Worm (Caenorhabditis elegans): ENCODE measurements around the gene let-23.
A peak's percentile ranks its signal among the peaks of the same experiment; 100 is the strongest.

let-23 gene

ce11 chrII:9211684-9212083 lies 14.4 kb downstream of the let-23 start (continued):
- TF ChIP-seq ceh-100 (GFP tag; IDR thresholded peaks at IDR 0.05): peak; percentile 40; the same call in 1 of the 2 replicates
- no peak for TF ChIP-seq F39B2.1 (GFP tag; IDR thresholded peaks at IDR 0.05)
- TF ChIP-seq F57A8.1 (GFP tag; optimal IDR thresholded peaks at IDR 0.05): no peak

- peak; percentile 79 for TF ChIP-seq snpc-1.1 (tag; optimal IDR thresholded peaks at IDR 0.05; ENCODE audit: insufficient read depth)
- TF ChIP-seq efl-1 (GFP tag; optimal IDR thresholded peaks at IDR 0.05): peak; percentile 93
- TF ChIP-seq snpc-3.4 (tag; optimal IDR thresholded peaks at IDR 0.05): peak; percentile 84
- TF ChIP-seq madf-6 (GFP tag; IDR thresholded peaks at IDR 0.05): peak; percentile 96
- TF ChIP-seq F57A8.1 (GFP tag; optimal IDR thresholded peaks at IDR 0.05): no peak
- TF ChIP-seq dpl-1 (GFP tag; optimal IDR thresholded peaks at IDR 0.05): peak; percentile 83
- no peak for TF ChIP-seq egrh-3 (GFP tag; IDR thresholded peaks at IDR 0.05)
- no peak for TF ChIP-seq rpc-1 (optimal IDR thresholded peaks at IDR 0.05)
- peak; percentile 0 for TF ChIP-seq rpc-1 (tag; optimal IDR thresholded peaks at IDR 0.05)
- peak; percentile 60; the same call in 1 of the 2 replicates for TF ChIP-seq B0019.2 (GFP tag; conservative IDR thresholded peaks at IDR 0.05)
- no peak for TF ChIP-seq lin-35 (GFP tag; optimal IDR thresholded peaks at IDR 0.05)
- TF ChIP-seq madf-8 (GFP tag; conservative IDR thresholded peaks at IDR 0.05): peak; percentile 86
- TF ChIP-seq lin-54 (GFP tag; optimal IDR thresholded peaks at IDR 0.05): peak; percentile 44
- TF ChIP-seq K12H6.12 (tag; optimal IDR thresholded peaks at IDR 0.05): no peak
- peak; percentile 51; the same call in 1 of the 2 replicates for TF ChIP-seq rcor-1 (GFP tag; IDR thresholded peaks at IDR 0.05)
- TF ChIP-seq D2030.7 (GFP tag; IDR thresholded peaks at IDR 0.05): peak; percentile 85
- peak; percentile 50 for TF ChIP-seq tbp1 (GFP tag; optimal IDR thresholded peaks at IDR 0.05)
- TF ChIP-seq xnd-1 (tag; optimal IDR thresholded peaks at IDR 0.05): peak; percentile 90
- TF ChIP-seq dox-1 (GFP tag; IDR thresholded peaks at IDR 0.05): 0 out of 2 replicates have a peak, but pooled peaks have one; percentile 24
- 0 out of 2 replicates have a peak, but pooled peaks have one; percentile 24 for TF ChIP-seq Y53G8AR.9 (GFP tag; conservative IDR thresholded peaks at IDR 0.05)
- TF ChIP-seq ceh-91 (GFP tag; IDR thresholded peaks at IDR 0.05): peak; percentile 80
- peak; percentile 96 for TF ChIP-seq lsl-1 (GFP tag; optimal IDR thresholded peaks at IDR 0.05)
- no peak for TF ChIP-seq mcd-1 (GFP tag; IDR thresholded peaks at IDR 0.05)
- peak; percentile 34 for TF ChIP-seq unc-130 (GFP tag; optimal IDR thresholded peaks at IDR 0.05)
- peak; percentile 62 for TF ChIP-seq snpc-1.3 (tag; optimal IDR thresholded peaks at IDR 0.05; ENCODE audit: insufficient read depth)
- TF ChIP-seq F49E8.2 (tag; optimal IDR thresholded peaks at IDR 0.05; ENCODE audit: insufficient read depth): peak; percentile 75
- peak; percentile 96 for TF ChIP-seq F33H1.4 (GFP tag; IDR thresholded peaks at IDR 0.05)
- TF ChIP-seq snpc-4 (GFP tag; optimal IDR thresholded peaks at IDR 0.05): peak; percentile 13
- TF ChIP-seq snpc-4 (tag; optimal IDR thresholded peaks at IDR 0.05): peak in 3 of 4 experiments; percentile 16 to 27 (median 18)
- no peak for TF ChIP-seq sptf-2 (GFP tag; optimal IDR thresholded peaks at IDR 0.05)
- no peak for TF ChIP-seq ama-1 (optimal IDR thresholded peaks at IDR 0.05)
- no peak for TF ChIP-seq ama-1 (GFP tag; optimal IDR thresholded peaks at IDR 0.05)
- TF ChIP-seq T26A5.8 (tag; optimal IDR thresholded peaks at IDR 0.05): no peak
Observed at ce11 chrII:9213055-9213708, 15.9 kb downstream of the let-23 start, which contains the start of gene znfx-1. Gene znfx-1, plus strand, starts transcription at chrII:9213658.

DNA sequence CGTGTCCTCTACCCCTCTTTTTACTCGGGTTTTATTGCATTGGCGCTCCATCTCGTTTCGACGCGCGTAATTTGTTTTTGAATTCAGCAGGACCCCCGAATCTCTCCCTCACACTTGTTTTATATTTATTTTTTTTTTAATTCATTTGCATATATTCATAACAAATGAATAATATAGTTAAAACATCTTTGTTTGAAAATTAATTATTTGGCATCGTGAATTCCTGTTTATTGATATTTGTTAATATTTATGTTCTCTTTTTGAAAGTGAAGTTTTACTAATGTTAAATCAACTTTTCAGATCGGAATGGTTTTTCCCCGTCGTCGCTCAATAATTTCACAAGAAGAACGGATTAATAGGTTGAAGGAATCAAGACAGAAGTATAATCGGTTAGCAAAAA lies 25.7 kb downstream of the let-23 start, which contains the start of gene ZK1067.3:
TSS of gene ZK1067.3 (plus strand) at position 301 of the 400 bp plus-strand sequence.
- no peak for TF ChIP-seq F22D6.2 (tag; optimal IDR thresholded peaks at IDR 0.05)
- no peak for TF ChIP-seq Y56A3A.18 (GFP tag; IDR thresholded peaks at IDR 0.05)
- no peak for TF ChIP-seq attf-5 (GFP tag; optimal IDR thresholded peaks at IDR 0.05)
- TF ChIP-seq ceh-40 (GFP tag; IDR thresholded peaks at IDR 0.05): no peak
- TF ChIP-seq ekl-4 (GFP tag; IDR thresholded peaks at IDR 0.05): no peak
- no peak for TF ChIP-seq T26A5.8 (tag; optimal IDR thresholded peaks at IDR 0.05)

Data from whole organism, young adult.